Fruit fly (Drosophila melanogaster) whole organism, embryonic: ENCODE results near the gene ND-B18.
A peak's percentile ranks its signal among the peaks of the same experiment; 100 is the strongest.

Source experiments
- Atf-2 ChIP-seq: fragments of 200-800 bp; sonication (Bioruptor generic); optimal IDR thresholded peaks from 2 replicates; lab custom pipeline; 2016; ENCODE audit warnings: missing biosample characterization, missing genetic modification characterization
- Atf3 ChIP-seq: fragments of 200-800 bp; sonication (Bioruptor generic); optimal IDR thresholded peaks from 3 replicates; lab custom pipeline; 2016; ENCODE audit warnings: missing biosample characterization, missing genetic modification characterization
- Atf6 ChIP-seq: fragments of 200-800 bp; sonication (Bioruptor generic); IDR thresholded peaks from 2 replicates; pipeline ENCODE4 v1.3.6; 2022; ENCODE audit warnings: missing biosample characterization, missing genetic modification characterization
- C15 ChIP-seq: fragments of 200-800 bp; sonication (Bioruptor generic); IDR thresholded peaks from 3 replicates; pipeline ENCODE4 v1.3.6; 2022; ENCODE audit warnings: missing biosample characterization, missing genetic modification characterization
- CG10565 ChIP-seq: fragments of 200-800 bp; sonication (Bioruptor generic); optimal IDR thresholded peaks from 3 replicates; lab custom pipeline; 2016; ENCODE audit warnings: missing biosample characterization, mild to moderate bottlenecking, missing genetic modification characterization
- CG11723 ChIP-seq: fragments of 200-800 bp; sonication (Bioruptor generic); optimal IDR thresholded peaks from 2 replicates; lab custom pipeline; 2017; ENCODE audit warnings: missing biosample characterization, mild to moderate bottlenecking, missing genetic modification characterization
- CG12769 ChIP-seq: fragments of 200-800 bp; sonication (Bioruptor generic); optimal IDR thresholded peaks from 2 replicates; lab custom pipeline; 2019; ENCODE audit warnings: missing biosample characterization, mild to moderate bottlenecking, missing genetic modification characterization, moderate library complexity
- CG15011 ChIP-seq: fragments of 200-800 bp; sonication (Bioruptor generic); optimal IDR thresholded peaks from 3 replicates; lab custom pipeline; 2018; ENCODE audit warnings: missing biosample characterization, mild to moderate bottlenecking, missing genetic modification characterization
- CG17359 ChIP-seq: fragments of 200-800 bp; sonication (Bioruptor generic); optimal IDR thresholded peaks from 3 replicates; lab custom pipeline; 2018; ENCODE audit warnings: missing biosample characterization, mild to moderate bottlenecking, missing genetic modification characterization, moderate library complexity
- CG17612 ChIP-seq: fragments of 200-800 bp; sonication (Bioruptor generic); IDR thresholded peaks from 2 replicates; pipeline ENCODE4 v1.3.6; 2022; ENCODE audit warnings: missing biosample characterization, missing genetic modification characterization
- CG17829 ChIP-seq: fragments of 200-800 bp; optimal IDR thresholded peaks from 2 replicates; lab custom pipeline; 2019; ENCODE audit warnings: missing biosample characterization, mild to moderate bottlenecking, missing genetic modification characterization, moderate library complexity
- CG30020 ChIP-seq: fragments of 200-800 bp; optimal IDR thresholded peaks from 2 replicates; lab custom pipeline; 2019; ENCODE audit warnings: missing biosample characterization, mild to moderate bottlenecking, missing genetic modification characterization, moderate library complexity
- CG30403 ChIP-seq: fragments of 200-800 bp; sonication (Bioruptor generic); optimal IDR thresholded peaks from 3 replicates; lab custom pipeline; 2016; ENCODE audit warnings: missing biosample characterization, missing genetic modification characterization
- CG3281 ChIP-seq: fragments of 200-800 bp; sonication (Bioruptor generic); optimal IDR thresholded peaks from 3 replicates; lab custom pipeline; 2017; ENCODE audit warnings: missing biosample characterization, mild to moderate bottlenecking, missing genetic modification characterization
- CG4328 ChIP-seq: fragments of 200-800 bp; sonication (Bioruptor generic); optimal IDR thresholded peaks from 3 replicates; lab custom pipeline; 2017; ENCODE audit warnings: missing biosample characterization, missing genetic modification reagents, missing genetic modification characterization
- CG4360 ChIP-seq: fragments of 200-800 bp; sonication (Bioruptor generic); IDR thresholded peaks from 2 replicates; pipeline ENCODE4 v1.3.6; 2022; ENCODE audit warnings: missing biosample characterization, missing genetic modification characterization
- CG43689 ChIP-seq: fragments of 200-800 bp; sonication (Bioruptor generic); IDR thresholded peaks from 2 replicates; pipeline ENCODE4 v1.3.6; 2022; ENCODE audit warnings: missing biosample characterization, missing genetic modification characterization
- CG6272 ChIP-seq: fragments of 200-800 bp; sonication (Bioruptor generic); IDR thresholded peaks from 2 replicates; pipeline ENCODE4 v1.3.6; 2022; ENCODE audit warnings: missing biosample characterization, missing genetic modification characterization
- CG6813 ChIP-seq: fragments of 200-800 bp; sonication (Bioruptor generic); optimal IDR thresholded peaks from 2 replicates; lab custom pipeline; 2017; ENCODE audit warnings: missing biosample characterization, missing genetic modification characterization, mild to moderate bottlenecking, moderate library complexity, missing genetic modification reagents
- Chrac-16 ChIP-seq: fragments of 200-800 bp; sonication (Bioruptor generic); optimal IDR thresholded peaks from 3 replicates; lab custom pipeline; 2016; ENCODE audit warnings: missing biosample characterization, missing genetic modification characterization
- Dll ChIP-seq: fragments of 200-800 bp; sonication (Bioruptor generic); IDR thresholded peaks from 4 replicates; pipeline ENCODE4 v1.3.6; 2022; ENCODE audit warnings: missing biosample characterization, missing genetic modification characterization; ENCODE audit not compliant: partially characterized antibody
- Doc3 ChIP-seq: fragments of 200-800 bp; sonication (Bioruptor generic); IDR thresholded peaks from 3 replicates; pipeline ENCODE4 v1.3.6; 2022; ENCODE audit warnings: missing biosample characterization, missing genetic modification characterization; ENCODE audit not compliant: partially characterized antibody
- Drgx ChIP-seq: fragments of 200-800 bp; sonication (Bioruptor generic); IDR thresholded peaks from 2 replicates; pipeline ENCODE4 v1.3.6; 2022; ENCODE audit warnings: missing biosample characterization, missing genetic modification characterization
- Gug ChIP-seq: fragments of 200-800 bp; sonication (Bioruptor generic); IDR thresholded peaks from 4 replicates; pipeline ENCODE4 v1.3.6; 2022; ENCODE audit warnings: missing biosample characterization, missing genetic modification characterization
- Hr39 ChIP-seq: fragments of >200 bp; optimal IDR thresholded peaks from 2 replicates; lab custom pipeline; 2017
- Lpt ChIP-seq: fragments of >200 bp; optimal IDR thresholded peaks from 2 replicates; lab custom pipeline; 2018; ENCODE audit warnings: missing biosample characterization, missing genetic modification characterization
- ase ChIP-seq: fragments of 200-800 bp; sonication (Bioruptor generic); IDR thresholded peaks from 3 replicates; pipeline ENCODE4 v1.3.6; 2022; ENCODE audit warnings: missing biosample characterization, missing genetic modification characterization
- br ChIP-seq: fragments of >200 bp; optimal IDR thresholded peaks from 2 replicates; lab custom pipeline; 2017
- cad ChIP-seq: fragments of >200 bp; optimal IDR thresholded peaks from 2 replicates; lab custom pipeline; 2017; ENCODE audit warnings: missing biosample characterization, missing genetic modification characterization
- crp ChIP-seq, 2 experiments: fragments of 200-800 bp; sonication (Bioruptor generic); optimal IDR thresholded peaks; 2 replicates in 1 of 2; 3 replicates in 1 of 2; lab custom pipeline; 2017; ENCODE audit warnings: missing biosample characterization in 2 of 2, missing genetic modification characterization in 2 of 2, mild to moderate bottlenecking in 1 of 2, moderate library complexity in 1 of 2
- disco-r ChIP-seq: fragments of 200-800 bp; sonication (Bioruptor generic); optimal IDR thresholded peaks from 2 replicates; lab custom pipeline; 2016; ENCODE audit warnings: missing biosample characterization, missing genetic modification characterization
- emc ChIP-seq: fragments of 200-800 bp; sonication (Bioruptor generic); optimal IDR thresholded peaks from 2 replicates; lab custom pipeline; 2016; ENCODE audit warnings: missing biosample characterization, missing genetic modification characterization
- ewg ChIP-seq: fragments of 200-800 bp; sonication (Bioruptor generic); optimal IDR thresholded peaks from 3 replicates; lab custom pipeline; 2017; ENCODE audit warnings: mild to moderate bottlenecking, missing biosample characterization, missing genetic modification reagents, missing genetic modification characterization
- fd102C ChIP-seq: fragments of 200-800 bp; sonication (Bioruptor generic); optimal IDR thresholded peaks from 2 replicates; lab custom pipeline; 2018; ENCODE audit warnings: missing biosample characterization, mild to moderate bottlenecking, missing genetic modification characterization, moderate library complexity
- ftz-f1 ChIP-seq: fragments of 200-800 bp; sonication (Bioruptor generic); optimal IDR thresholded peaks from 2 replicates; lab custom pipeline; 2016; ENCODE audit warnings: missing biosample characterization, missing genetic modification characterization
- gem ChIP-seq: fragments of 200-800 bp; sonication (Bioruptor generic); optimal IDR thresholded peaks from 2 replicates; lab custom pipeline; 2019; ENCODE audit warnings: missing biosample characterization, mild to moderate bottlenecking, missing genetic modification characterization, moderate library complexity
- hb ChIP-seq: fragments of 200-800 bp; sonication (Bioruptor generic); IDR thresholded peaks from 3 replicates; pipeline ENCODE4 v1.3.6; 2022; ENCODE audit warnings: missing biosample characterization, missing genetic modification characterization; ENCODE audit not compliant: partially characterized antibody
- inv ChIP-seq: fragments of 200-800 bp; sonication (Bioruptor generic); IDR thresholded peaks from 2 replicates; pipeline ENCODE4 v1.3.6; 2022; ENCODE audit warnings: missing biosample characterization, missing genetic modification characterization; ENCODE audit not compliant: partially characterized antibody
- jumu ChIP-seq: fragments of 200-800 bp; sonication (Bioruptor generic); optimal IDR thresholded peaks from 3 replicates; lab custom pipeline; 2016; ENCODE audit warnings: missing biosample characterization, missing genetic modification characterization
- mam ChIP-seq: fragments of 200-800 bp; sonication (Bioruptor generic); optimal IDR thresholded peaks from 3 replicates; lab custom pipeline; 2016; ENCODE audit warnings: missing biosample characterization, missing genetic modification characterization
- nau ChIP-seq: fragments of 200-800 bp; sonication (Bioruptor generic); optimal IDR thresholded peaks from 3 replicates; lab custom pipeline; 2017; ENCODE audit warnings: missing biosample characterization, mild to moderate bottlenecking, missing genetic modification characterization, missing genetic modification reagents
- onecut ChIP-seq: fragments of 200-800 bp; sonication (Bioruptor generic); IDR thresholded peaks from 2 replicates; pipeline ENCODE4 v1.3.6; 2022; ENCODE audit warnings: missing biosample characterization, missing genetic modification characterization
- peb ChIP-seq: fragments of 200-800 bp; sonication (Bioruptor generic); IDR thresholded peaks from 2 replicates; pipeline ENCODE4 v1.3.6; 2022; ENCODE audit warnings: missing biosample characterization, missing genetic modification characterization
- pros ChIP-seq: fragments of 200-800 bp; sonication (Bioruptor generic); optimal IDR thresholded peaks from 3 replicates; lab custom pipeline; 2019; ENCODE audit warnings: missing biosample characterization, mild to moderate bottlenecking, missing genetic modification characterization, moderate library complexity
- pum ChIP-seq: fragments of 200-800 bp; sonication (Bioruptor generic); optimal IDR thresholded peaks from 2 replicates; lab custom pipeline; 2016; ENCODE audit warnings: missing biosample characterization, missing genetic modification characterization
- row ChIP-seq: fragments of 200-800 bp; sonication (Bioruptor generic); IDR thresholded peaks from 3 replicates; pipeline ENCODE4 v1.3.6; 2022; ENCODE audit warnings: missing biosample characterization, missing genetic modification characterization
- slp2 ChIP-seq: fragments of 200-800 bp; sonication (Bioruptor generic); optimal IDR thresholded peaks from 2 replicates; lab custom pipeline; 2016; ENCODE audit warnings: missing biosample characterization, missing genetic modification characterization
- sob ChIP-seq: fragments of 200-800 bp; sonication (Bioruptor generic); IDR thresholded peaks from 2 replicates; pipeline ENCODE4 v1.3.6; 2022; ENCODE audit warnings: missing biosample characterization, missing genetic modification characterization
- ttk ChIP-seq: fragments of 200-800 bp; sonication (Bioruptor generic); IDR thresholded peaks from 2 replicates; pipeline ENCODE4 v2.1.2; 2022; ENCODE audit warnings: missing biosample characterization, missing genetic modification characterization
- vfl ChIP-seq: fragments of 200-800 bp; sonication (Bioruptor generic); optimal IDR thresholded peaks from 2 replicates; lab custom pipeline; 2016; ENCODE audit warnings: missing biosample characterization, missing genetic modification characterization
- zfh1 ChIP-seq: fragments of 200-800 bp; sonication (Bioruptor generic); IDR thresholded peaks from 3 replicates; pipeline ENCODE4 v1.3.6; 2022; ENCODE audit warnings: missing biosample characterization, missing genetic modification characterization

ND-B18 gene

DNA sequence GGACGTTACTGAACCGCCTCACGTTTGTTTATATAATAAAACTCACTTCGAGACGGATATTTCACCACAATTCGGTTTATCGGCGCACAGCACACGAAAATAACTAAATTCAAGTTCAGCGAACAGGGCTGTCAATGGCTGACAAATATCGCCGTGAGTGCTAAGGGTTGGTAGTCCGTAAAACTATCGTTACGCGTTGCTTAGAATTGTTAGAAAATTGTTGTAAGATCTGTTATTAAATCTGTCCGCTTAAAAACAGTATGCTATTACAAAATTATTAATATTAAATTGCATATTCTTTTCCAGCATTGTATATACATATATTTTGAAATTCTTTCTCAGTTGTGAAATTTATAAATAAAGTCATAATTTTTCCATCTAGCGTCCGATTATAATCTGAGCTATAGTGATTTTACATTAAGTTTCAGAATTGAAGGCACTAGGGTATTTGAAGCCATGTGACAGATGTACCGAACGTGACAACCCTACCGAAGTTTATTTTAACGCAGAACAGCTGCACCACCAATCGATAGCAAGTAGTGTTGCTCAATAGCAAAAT is 21.1 kb downstream of the ND-B18 start, which contains the start of gene Cox17 (continued):
- TF ChIP-seq br (no peak), ewg (peak; percentile 75), CG6813 (GFP tag; lab: Kevin White, UChicago) (peak; percentile 16), peb (GFP tag; lab: Robert Waterston, UW) (no peak), disco-r (GFP tag; lab: Kevin White, UChicago) (peak; percentile 28), emc (peak; percentile 20), ftz-f1 (peak; percentile 67), hb (GFP tag; lab: Robert Waterston, UW) (peak; percentile 67; the same call in 1 of the 3 replicates), CG6272 (GFP tag; lab: Robert Waterston, UW) (peak; percentile 71), fd102C (no peak), CG15011 (GFP tag; lab: Kevin White, UChicago) (peak; percentile 78), C15 (GFP tag; lab: Robert Waterston, UW) (no peak), ttk (peak; percentile 40; the same call in 1 of the 2 replicates), row (GFP tag; lab: Robert Waterston, UW) (peak; percentile 93), cad (no peak), CG3281 (peak; percentile 78), crp (GFP tag; optimal IDR thresholded peaks at IDR 0.05; lab: Kevin White, UChicago) (peak; percentile 38 to 85), zfh1 (GFP tag; lab: Robert Waterston, UW) (peak; percentile 51; the same call in 2 of the 3 replicates), CG43689 (GFP tag; lab: Robert Waterston, UW) (no peak), pros (no peak), Chrac-16 (GFP tag; lab: Kevin White, UChicago) (peak; percentile 84), pum (GFP tag; lab: Kevin White, UChicago) (peak; percentile 64), Atf3 (GFP tag; lab: Kevin White, UChicago) (peak; percentile 48), gem (tag; lab: Kevin White, UChicago) (peak; percentile 90), Atf6 (GFP tag; lab: Robert Waterston, UW) (peak; percentile 69; the same call in 1 of the 2 replicates), jumu (GFP tag; lab: Kevin White, UChicago) (peak; percentile 49), Lpt (GFP tag; lab: Kevin White, UChicago) (no peak), mam (GFP tag; lab: Kevin White, UChicago) (peak; percentile 78), CG10565 (GFP tag; lab: Kevin White, UChicago) (no peak), CG17612 (GFP tag; lab: Robert Waterston, UW) (no peak), CG4328 (peak; percentile 81), inv (GFP tag; lab: Robert Waterston, UW) (peak; percentile 75), vfl (GFP tag; lab: Kevin White, UChicago) (peak; percentile 73), CG17359 (peak; percentile 73), Hr39 (lab: Kevin White, UChicago) (no peak), CG30403 (GFP tag; lab: Kevin White, UChicago) (peak; percentile 93), Doc3 (GFP tag; lab: Robert Waterston, UW) (peak; percentile 75), slp2 (GFP tag; lab: Kevin White, UChicago) (peak; percentile 38), Dll (GFP tag; lab: Robert Waterston, UW) (peak; percentile 84), ase (GFP tag; lab: Robert Waterston, UW) (peak; percentile 55; the same call in 1 of the 3 replicates), CG12769 (tag; lab: Kevin White, UChicago) (peak; percentile 39), Atf-2 (peak; percentile 68), CG11723 (GFP tag; lab: Kevin White, UChicago) (peak; percentile 70), sob (GFP tag; lab: Robert Waterston, UW) (peak; percentile 59; the same call in 1 of the 2 replicates), CG17829 (tag; lab: Kevin White, UChicago) (peak; percentile 82), onecut (peak; percentile 86), Gug (GFP tag; lab: Robert Waterston, UW) (peak; percentile 80; the same call in 2 of the 4 replicates), nau (GFP tag; lab: Kevin White, UChicago) (peak; percentile 73), CG4360 (no peak), Drgx (GFP tag; lab: Robert Waterston, UW) (peak; percentile 65; the same call in 1 of the 2 replicates), CG30020 (peak; percentile 67)
